ENCODE assay signal across 3 worm cellular contexts in the genomic region with DNA sequence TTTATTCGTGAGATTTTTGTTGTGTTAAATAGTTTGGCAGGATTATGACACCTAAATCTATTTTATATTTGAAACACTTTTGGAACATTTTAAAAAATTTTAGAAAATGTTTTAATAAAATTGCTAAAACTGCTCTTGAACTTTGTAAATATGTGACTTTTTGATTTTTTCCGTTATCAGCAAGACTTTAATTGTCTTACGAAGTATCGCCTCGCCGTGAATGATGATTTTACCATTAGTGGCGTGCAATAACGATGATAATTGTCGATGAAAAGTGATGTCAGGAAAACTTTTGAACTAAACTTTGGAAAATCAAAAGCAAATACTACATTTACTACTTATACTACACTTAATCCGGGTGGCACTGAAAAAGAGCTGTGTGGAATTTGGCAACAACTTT.
A peak's percentile ranks its signal among the peaks of the same experiment; 100 is the strongest.
TF ChIP-seq lines count a peak whose summit lies in the region.

No protein-coding gene starts in this region.

TF ChIP-seq in whole organism, L2 larva, 48 proteins besides CTCF, POLR2A, EP300 and RAD21:
- no peak for TF ChIP-seq unc-62 (GFP tag; optimal IDR thresholded peaks at IDR 0.05; lab: Kevin White, UChicago)
- TF ChIP-seq ceh-16 (tag; optimal IDR thresholded peaks at IDR 0.05; lab: Kevin White, UChicago), result no peak
- TF ChIP-seq nhr-21 (tag; optimal IDR thresholded peaks at IDR 0.05; lab: Kevin White, UChicago), result no peak
- TF ChIP-seq lsy-2 (tag; optimal IDR thresholded peaks at IDR 0.05; lab: Kevin White, UChicago), result no peak
- TF ChIP-seq fos-1 (tag; optimal IDR thresholded peaks at IDR 0.05; lab: Kevin White, UChicago), result peak; percentile 73
- no peak for TF ChIP-seq mdl-1 (tag; optimal IDR thresholded peaks at IDR 0.05; lab: Kevin White, UChicago)
- no peak for TF ChIP-seq F13H6.1 (tag; optimal IDR thresholded peaks at IDR 0.05; lab: Kevin White, UChicago)
- TF ChIP-seq lin-39 (tag; optimal IDR thresholded peaks at IDR 0.05; lab: Kevin White, UChicago), result no peak
- peak; percentile 45 for TF ChIP-seq skn-1 (tag; optimal IDR thresholded peaks at IDR 0.05; lab: Kevin White, UChicago)
- no peak for TF ChIP-seq mab-5 (tag; optimal IDR thresholded peaks at IDR 0.05; lab: Kevin White, UChicago)
- TF ChIP-seq Y55F3AM.14 (GFP tag; optimal IDR thresholded peaks at IDR 0.05; lab: Kevin White, UChicago), result no peak
- no peak for TF ChIP-seq ceh-82 (tag; optimal IDR thresholded peaks at IDR 0.05; lab: Kevin White, UChicago)
- no peak for TF ChIP-seq crh-2 (tag; optimal IDR thresholded peaks at IDR 0.05; lab: Kevin White, UChicago)
- no peak for TF ChIP-seq sem-4 (tag; optimal IDR thresholded peaks at IDR 0.05; lab: Kevin White, UChicago)
- TF ChIP-seq R02D3.7 (tag; optimal IDR thresholded peaks at IDR 0.05; lab: Kevin White, UChicago), result no peak
- TF ChIP-seq alr-1 (tag; optimal IDR thresholded peaks at IDR 0.05; lab: Kevin White, UChicago), result no peak
- no peak for TF ChIP-seq snpc-4 (tag; optimal IDR thresholded peaks at IDR 0.05; lab: Kevin White, UChicago)
- TF ChIP-seq zag-1 (tag; optimal IDR thresholded peaks at IDR 0.05; lab: Kevin White, UChicago), result no peak
- peak; percentile 78 for TF ChIP-seq sma-9 (GFP tag; optimal IDR thresholded peaks at IDR 0.05; lab: Kevin White, UChicago)
- no peak for TF ChIP-seq sma-9 (tag; optimal IDR thresholded peaks at IDR 0.05; lab: Kevin White, UChicago)
- TF ChIP-seq lin-13 (GFP tag; optimal IDR thresholded peaks at IDR 0.05; lab: Kevin White, UChicago), result no peak
- TF ChIP-seq mbf-1 (tag; optimal IDR thresholded peaks at IDR 0.05; lab: Kevin White, UChicago), result no peak
- TF ChIP-seq elt-1 (tag; optimal IDR thresholded peaks at IDR 0.05; lab: Kevin White, UChicago), result no peak
- TF ChIP-seq egl-27 (tag; optimal IDR thresholded peaks at IDR 0.05; lab: Kevin White, UChicago), result no peak
- no peak for TF ChIP-seq sma-3 (GFP tag; optimal IDR thresholded peaks at IDR 0.05; lab: Kevin White, UChicago)
- no peak for TF ChIP-seq nhr-77 (tag; optimal IDR thresholded peaks at IDR 0.05; lab: Kevin White, UChicago)
- no peak for TF ChIP-seq nhr-12 (tag; optimal IDR thresholded peaks at IDR 0.05; lab: Kevin White, UChicago)

TF ChIP-seq in whole organism, L3 larva, 47 proteins besides CTCF, POLR2A, EP300 and RAD21:
- TF ChIP-seq skn-1 (tag; optimal IDR thresholded peaks at IDR 0.05; lab: Kevin White, UChicago) (peak; percentile 33), nhr-25 (tag; optimal IDR thresholded peaks at IDR 0.05; lab: Kevin White, UChicago) (no peak), nhr-237 (tag; optimal IDR thresholded peaks at IDR 0.05; lab: Kevin White, UChicago) (no peak), snpc-4 (tag; optimal IDR thresholded peaks at IDR 0.05; lab: Kevin White, UChicago) (no peak), pqm-1 (tag; optimal IDR thresholded peaks at IDR 0.05; lab: Kevin White, UChicago) (peak; percentile 52)

TF ChIP-seq in whole organism, L4 larva, 104 proteins besides CTCF, POLR2A, EP300 and RAD21:
- TF ChIP-seq dmd-9 (GFP tag; IDR thresholded peaks at IDR 0.05; lab: Robert Waterston, UW), result no peak
- no peak for TF ChIP-seq daf-16 (GFP tag; optimal IDR thresholded peaks at IDR 0.05; lab: Kevin White, UChicago)
- TF ChIP-seq daf-16 (tag; optimal IDR thresholded peaks at IDR 0.05; lab: Kevin White, UChicago), result peak; percentile 34
- TF ChIP-seq dmd-6 (GFP tag; IDR thresholded peaks at IDR 0.05; lab: Robert Waterston, UW), result peak; percentile 69
- TF ChIP-seq unc-62 (GFP tag; optimal IDR thresholded peaks at IDR 0.05 in 1 of 2; lab: Kevin White, UChicago), result peak in 1 of 2 experiments; percentile 22
- no peak for TF ChIP-seq unc-62 (tag; optimal IDR thresholded peaks at IDR 0.05; lab: Kevin White, UChicago)
- peak; percentile 25 for TF ChIP-seq pqm-1 (tag; optimal IDR thresholded peaks at IDR 0.05; lab: Kevin White, UChicago)
- peak; percentile 66 for TF ChIP-seq nhr-28 (tag; optimal IDR thresholded peaks at IDR 0.05; lab: Kevin White, UChicago)
